Fruit fly (Drosophila melanogaster) whole organism, embryonic: ENCODE data around the gene CG15890.

ENCODE experiments used
- Abd-B ChIP-seq: fragments of 200-800 bp; sonication (Bioruptor generic); optimal IDR thresholded peaks from 2 replicates; lab custom pipeline; 2018; ENCODE audit warnings: missing biosample characterization, mild to moderate bottlenecking, missing genetic modification characterization, moderate library complexity
- Atf-2 ChIP-seq: fragments of 200-800 bp; sonication (Bioruptor generic); optimal IDR thresholded peaks from 2 replicates; lab custom pipeline; 2016; ENCODE audit warnings: missing biosample characterization, missing genetic modification characterization
- CG10543 ChIP-seq: fragments of 200-800 bp; sonication (Bioruptor generic); optimal IDR thresholded peaks from 3 replicates; lab custom pipeline; 2017; ENCODE audit warnings: missing biosample characterization, mild to moderate bottlenecking, missing genetic modification characterization, moderate library complexity
- CG11456 ChIP-seq: fragments of 200-800 bp; sonication (Bioruptor generic); IDR thresholded peaks from 3 replicates; pipeline ENCODE4 v1.3.6; 2022; ENCODE audit warnings: missing biosample characterization, missing genetic modification characterization
- CG11504 ChIP-seq: fragments of 200-800 bp; sonication (Bioruptor generic); optimal IDR thresholded peaks from 3 replicates; lab custom pipeline; 2019; ENCODE audit warnings: missing biosample characterization, mild to moderate bottlenecking, missing genetic modification characterization, moderate library complexity
- CG12219 ChIP-seq: fragments of 200-800 bp; sonication (Bioruptor generic); optimal IDR thresholded peaks from 3 replicates; lab custom pipeline; 2018; ENCODE audit warnings: missing biosample characterization, mild to moderate bottlenecking, missing genetic modification characterization
- CG15696 ChIP-seq: fragments of 200-800 bp; sonication (Bioruptor generic); optimal IDR thresholded peaks from 2 replicates; lab custom pipeline; 2019; ENCODE audit warnings: missing biosample characterization, mild to moderate bottlenecking, missing genetic modification characterization, moderate library complexity
- CG18619 ChIP-seq: fragments of 200-800 bp; sonication (Bioruptor generic); optimal IDR thresholded peaks from 3 replicates; lab custom pipeline; 2017; ENCODE audit warnings: missing biosample characterization, mild to moderate bottlenecking, missing genetic modification characterization
- CG18764 ChIP-seq: fragments of 200-800 bp; sonication (Bioruptor generic); optimal IDR thresholded peaks from 3 replicates; lab custom pipeline; 2016; ENCODE audit warnings: missing biosample characterization, missing genetic modification characterization
- CG2875 ChIP-seq: fragments of 200-800 bp; sonication (Bioruptor generic); optimal IDR thresholded peaks from 2 replicates; lab custom pipeline; 2017; ENCODE audit warnings: missing biosample characterization, mild to moderate bottlenecking, missing genetic modification characterization, missing genetic modification reagents
- CG30403 ChIP-seq: fragments of 200-800 bp; sonication (Bioruptor generic); optimal IDR thresholded peaks from 3 replicates; lab custom pipeline; 2016; ENCODE audit warnings: missing biosample characterization, missing genetic modification characterization
- CG3065 ChIP-seq: fragments of 200-800 bp; sonication (Bioruptor generic); optimal IDR thresholded peaks from 2 replicates; lab custom pipeline; 2016; ENCODE audit warnings: missing biosample characterization, missing genetic modification characterization
- CG34224 ChIP-seq: fragments of 200-800 bp; sonication (Bioruptor generic); IDR thresholded peaks from 3 replicates; pipeline ENCODE4 v1.3.6; 2022; ENCODE audit warnings: missing biosample characterization, missing genetic modification characterization; ENCODE audit not compliant: partially characterized antibody
- CG3838 ChIP-seq: fragments of 200-800 bp; sonication (Bioruptor generic); optimal IDR thresholded peaks from 3 replicates; lab custom pipeline; 2016; ENCODE audit warnings: missing biosample characterization, missing genetic modification characterization
- CG4282 ChIP-seq: fragments of 200-800 bp; sonication (Bioruptor generic); optimal IDR thresholded peaks from 2 replicates; lab custom pipeline; 2016; ENCODE audit warnings: missing biosample characterization, missing genetic modification characterization
- CG4328 ChIP-seq: fragments of 200-800 bp; sonication (Bioruptor generic); optimal IDR thresholded peaks from 3 replicates; lab custom pipeline; 2017; ENCODE audit warnings: missing biosample characterization, missing genetic modification reagents, missing genetic modification characterization
- CG6689 ChIP-seq: fragments of 200-800 bp; sonication (Bioruptor generic); IDR thresholded peaks from 2 replicates; pipeline ENCODE4 v1.3.6; 2022; ENCODE audit warnings: missing biosample characterization, missing genetic modification characterization
- CG6791 ChIP-seq: fragments of 200-800 bp; sonication (Bioruptor generic); IDR thresholded peaks from 3 replicates; pipeline ENCODE4 v1.3.6; 2022; ENCODE audit warnings: missing biosample characterization, missing genetic modification characterization; ENCODE audit not compliant: partially characterized antibody
- CG8924 ChIP-seq: fragments of 200-800 bp; optimal IDR thresholded peaks from 3 replicates; lab custom pipeline; 2019; ENCODE audit warnings: missing biosample characterization, mild to moderate bottlenecking, missing genetic modification characterization, moderate library complexity
- CG9817 ChIP-seq: fragments of 200-800 bp; sonication (Bioruptor generic); optimal IDR thresholded peaks from 2 replicates; lab custom pipeline; 2018; ENCODE audit warnings: missing biosample characterization, mild to moderate bottlenecking, missing genetic modification characterization, moderate library complexity
- Deaf1 ChIP-seq: fragments of 200-800 bp; optimal IDR thresholded peaks from 3 replicates; lab custom pipeline; 2019; ENCODE audit warnings: missing biosample characterization, mild to moderate bottlenecking, missing genetic modification characterization, moderate library complexity
- Elba2 ChIP-seq: fragments of 200-800 bp; sonication (Bioruptor generic); optimal IDR thresholded peaks from 3 replicates; lab custom pipeline; 2016; ENCODE audit warnings: missing biosample characterization, missing genetic modification characterization
- Ets65A ChIP-seq: fragments of 200-800 bp; sonication (Bioruptor generic); peaks from one replicate; lab custom pipeline; 2016; ENCODE audit warnings: missing biosample characterization, missing genetic modification characterization
- Fer2 ChIP-seq: fragments of 200-800 bp; sonication (Bioruptor generic); optimal IDR thresholded peaks from 2 replicates; lab custom pipeline; 2018; ENCODE audit warnings: missing biosample characterization, mild to moderate bottlenecking, missing genetic modification characterization, moderate library complexity
- Fer3 ChIP-seq: fragments of 200-800 bp; sonication (Bioruptor generic); optimal IDR thresholded peaks from 2 replicates; lab custom pipeline; 2018; ENCODE audit warnings: missing biosample characterization, mild to moderate bottlenecking, missing genetic modification characterization, moderate library complexity
- Gug ChIP-seq: fragments of 200-800 bp; sonication (Bioruptor generic); IDR thresholded peaks from 4 replicates; pipeline ENCODE4 v1.3.6; 2022; ENCODE audit warnings: missing biosample characterization, missing genetic modification characterization
- MESR4 ChIP-seq: fragments of 200-800 bp; sonication (Bioruptor generic); optimal IDR thresholded peaks from 2 replicates; lab custom pipeline; 2018; ENCODE audit warnings: missing biosample characterization, mild to moderate bottlenecking, missing genetic modification characterization, moderate library complexity
- NFAT ChIP-seq: fragments of 200-800 bp; sonication (Bioruptor generic); IDR thresholded peaks from 2 replicates; pipeline ENCODE4 v1.3.6; 2022; ENCODE audit warnings: missing biosample characterization, missing genetic modification characterization
- Oaz ChIP-seq: fragments of 200-800 bp; sonication (Bioruptor generic); IDR thresholded peaks from 2 replicates; pipeline ENCODE4 v1.3.6; 2022; ENCODE audit warnings: missing biosample characterization, missing genetic modification characterization
- Oli ChIP-seq: fragments of 200-800 bp; sonication (Bioruptor generic); optimal IDR thresholded peaks from 2 replicates; lab custom pipeline; 2018; ENCODE audit warnings: missing biosample characterization, mild to moderate bottlenecking, missing genetic modification characterization, moderate library complexity
- Rfx ChIP-seq: fragments of 200-800 bp; sonication (Bioruptor generic); IDR thresholded peaks from 2 replicates; pipeline ENCODE4 v1.3.6; 2022; ENCODE audit warnings: missing biosample characterization, missing genetic modification characterization
- Scr ChIP-seq: fragments of 200-800 bp; sonication (Bioruptor generic); IDR thresholded peaks from 2 replicates; pipeline ENCODE4 v1.3.6; 2022; ENCODE audit warnings: missing biosample characterization, missing genetic modification characterization; ENCODE audit not compliant: partially characterized antibody
- Side ChIP-seq: fragments of 200-800 bp; sonication (Bioruptor generic); optimal IDR thresholded peaks from 2 replicates; lab custom pipeline; 2016; ENCODE audit warnings: missing biosample characterization, missing genetic modification characterization
- Taf1 ChIP-seq: fragments of 200-800 bp; sonication (Bioruptor generic); IDR thresholded peaks from 2 replicates; pipeline ENCODE4 v1.3.6; 2022; ENCODE audit warnings: missing biosample characterization, missing genetic modification characterization
- Tbp ChIP-seq: fragments of >200 bp; optimal IDR thresholded peaks from 2 replicates; lab custom pipeline; 2018; ENCODE audit warnings: missing biosample characterization, missing genetic modification characterization
- ara ChIP-seq: fragments of 200-800 bp; sonication (Bioruptor generic); IDR thresholded peaks from 2 replicates; pipeline ENCODE4 v1.3.6; 2022; ENCODE audit warnings: missing biosample characterization, missing genetic modification characterization
- bigmax ChIP-seq: fragments of 200-800 bp; sonication (Bioruptor generic); optimal IDR thresholded peaks from 2 replicates; lab custom pipeline; 2018; ENCODE audit warnings: missing biosample characterization, mild to moderate bottlenecking, missing genetic modification characterization
- chm ChIP-seq: fragments of 200-800 bp; sonication (Bioruptor generic); IDR thresholded peaks from 2 replicates; pipeline ENCODE4 v1.3.6; 2022; ENCODE audit warnings: missing biosample characterization, missing genetic modification characterization
- esg ChIP-seq: fragments of 200-800 bp; sonication (Bioruptor generic); conservative IDR thresholded peaks from 2 replicates; pipeline ENCODE4 v1.3.6; 2022; ENCODE audit warnings: missing biosample characterization, missing genetic modification characterization
- gsb-n ChIP-seq: fragments of 200-800 bp; sonication (Bioruptor generic); optimal IDR thresholded peaks from 3 replicates; lab custom pipeline; 2018; ENCODE audit warnings: missing biosample characterization, mild to moderate bottlenecking, missing genetic modification characterization
- her ChIP-seq: fragments of 200-800 bp; sonication (Bioruptor generic); optimal IDR thresholded peaks from 2 replicates; lab custom pipeline; 2016; ENCODE audit warnings: missing biosample characterization, missing genetic modification characterization
- insv ChIP-seq, 2 experiments: fragments of 200-800 bp; sonication (Bioruptor generic); optimal IDR thresholded peaks; 3 replicates each; lab custom pipeline; 2016 to 2018; ENCODE audit warnings: missing biosample characterization in 2 of 2, missing genetic modification characterization in 2 of 2
- ken ChIP-seq: fragments of 200-800 bp; sonication (Bioruptor generic); IDR thresholded peaks from 3 replicates; pipeline ENCODE4 v1.3.6; 2022; ENCODE audit warnings: missing biosample characterization, missing genetic modification characterization
- lbe ChIP-seq: fragments of 200-800 bp; sonication (Bioruptor generic); optimal IDR thresholded peaks from 2 replicates; lab custom pipeline; 2016; ENCODE audit warnings: missing biosample characterization, mild to moderate bottlenecking, missing genetic modification characterization
- lmd ChIP-seq: fragments of 200-800 bp; sonication (Bioruptor generic); IDR thresholded peaks from 2 replicates; pipeline ENCODE4 v1.3.6; 2022; ENCODE audit warnings: missing biosample characterization, missing genetic modification characterization
- nom ChIP-seq: fragments of 200-800 bp; sonication (Bioruptor generic); optimal IDR thresholded peaks from 2 replicates; lab custom pipeline; 2017; ENCODE audit warnings: missing biosample characterization, missing genetic modification characterization, mild to moderate bottlenecking, moderate library complexity, missing genetic modification reagents
- pho ChIP-seq: fragments of 200-800 bp; sonication (Bioruptor generic); optimal IDR thresholded peaks from 2 replicates; lab custom pipeline; 2016; ENCODE audit warnings: missing biosample characterization, missing genetic modification characterization
- row ChIP-seq: fragments of 200-800 bp; sonication (Bioruptor generic); IDR thresholded peaks from 3 replicates; pipeline ENCODE4 v1.3.6; 2022; ENCODE audit warnings: missing biosample characterization, missing genetic modification characterization
- scrt ChIP-seq: fragments of 200-800 bp; sonication (Bioruptor generic); optimal IDR thresholded peaks from 2 replicates; lab custom pipeline; 2018; ENCODE audit warnings: missing biosample characterization, mild to moderate bottlenecking, missing genetic modification characterization, moderate library complexity
- sisA ChIP-seq: fragments of 200-800 bp; sonication (Bioruptor generic); IDR thresholded peaks from 2 replicates; pipeline ENCODE4 v1.3.6; 2022; ENCODE audit warnings: missing biosample characterization, missing genetic modification characterization
- stc ChIP-seq: fragments of 200-800 bp; sonication (Bioruptor generic); IDR thresholded peaks from 2 replicates; pipeline ENCODE4 v1.3.6; 2022; ENCODE audit warnings: missing biosample characterization, missing genetic modification characterization

CG15890 gene

dm6 chrX:14765737-14766253, at the start of gene CG15890 (continued):
- peak; percentile 18 for TF ChIP-seq Fer3 (tag; lab: Kevin White, UChicago)
- TF ChIP-seq gsb-n (tag; lab: Kevin White, UChicago): peak; percentile 54
- TF ChIP-seq bigmax (GFP tag; lab: Kevin White, UChicago): no peak
- TF ChIP-seq Oaz (GFP tag; lab: Robert Waterston, UW): no peak
- TF ChIP-seq Atf-2 (GFP tag; lab: Kevin White, UChicago): peak; percentile 38
- TF ChIP-seq Elba2 (GFP tag; lab: Kevin White, UChicago): no peak
- TF ChIP-seq insv (GFP tag; optimal IDR thresholded peaks at IDR 0.05; lab: Kevin White, UChicago): no peak
- no peak for TF ChIP-seq CG3838 (GFP tag; lab: Kevin White, UChicago)
- peak; percentile 75 for TF ChIP-seq CG8924 (tag; lab: Kevin White, UChicago)
- TF ChIP-seq CG9817 (tag; lab: Kevin White, UChicago): peak; percentile 12
- TF ChIP-seq her (GFP tag; lab: Kevin White, UChicago): no peak
- no peak for TF ChIP-seq CG34224 (GFP tag; lab: Robert Waterston, UW)
- no peak for TF ChIP-seq Side
- TF ChIP-seq nom (GFP tag; lab: Kevin White, UChicago): no peak
- peak; percentile 76 for TF ChIP-seq Deaf1 (tag; lab: Kevin White, UChicago)
- TF ChIP-seq sisA (GFP tag; lab: Robert Waterston, UW): 0 out of 2 replicates have a peak, but pooled peaks have one; percentile 31
- no peak for TF ChIP-seq MESR4 (GFP tag; lab: Kevin White, UChicago)
- TF ChIP-seq Scr (GFP tag; lab: Robert Waterston, UW): no peak
- TF ChIP-seq lbe (GFP tag; lab: Kevin White, UChicago): no peak
- 0 out of 2 replicates have a peak, but pooled peaks have one; percentile 34 for TF ChIP-seq NFAT (GFP tag; lab: Robert Waterston, UW)
- peak; percentile 84 for TF ChIP-seq CG11504 (tag; lab: Kevin White, UChicago)
- no peak for TF ChIP-seq CG15696 (tag; lab: Kevin White, UChicago)
- TF ChIP-seq Tbp (GFP tag; lab: Kevin White, UChicago): no peak
- TF ChIP-seq CG11456 (GFP tag; lab: Robert Waterston, UW): no peak
- no peak for TF ChIP-seq ara (GFP tag; lab: Robert Waterston, UW)
- 0 out of 2 replicates have a peak, but pooled peaks have one; percentile 11 for TF ChIP-seq stc (GFP tag; lab: Robert Waterston, UW)
- TF ChIP-seq lmd: peak; percentile 65
- no peak for TF ChIP-seq CG3065
- no peak for TF ChIP-seq chm (GFP tag; lab: Robert Waterston, UW)
- TF ChIP-seq CG6791 (GFP tag; lab: Robert Waterston, UW): no peak
- peak; percentile 70 for TF ChIP-seq CG18619 (GFP tag; lab: Kevin White, UChicago)
- peak; percentile 75 for TF ChIP-seq CG30403 (GFP tag; lab: Kevin White, UChicago)
- peak; percentile 23 for TF ChIP-seq CG2875
- no peak for TF ChIP-seq Rfx (GFP tag; lab: Robert Waterston, UW)
- no peak for TF ChIP-seq CG18764 (GFP tag; lab: Kevin White, UChicago)
- no peak for TF ChIP-seq ken
- TF ChIP-seq row (GFP tag; lab: Robert Waterston, UW): peak; percentile 66
- peak; percentile 72 for TF ChIP-seq Ets65A (GFP tag; lab: Kevin White, UChicago)
- TF ChIP-seq Abd-B (GFP tag; lab: Kevin White, UChicago): peak; percentile 71
- no peak for TF ChIP-seq CG4328 (GFP tag; lab: Kevin White, UChicago)
- peak; percentile 79 for TF ChIP-seq Oli (tag; lab: Kevin White, UChicago)
- TF ChIP-seq CG12219 (GFP tag; lab: Kevin White, UChicago): peak; percentile 34
- peak; percentile 4 for TF ChIP-seq CG4282 (GFP tag; lab: Kevin White, UChicago)
- no peak for TF ChIP-seq Fer2 (tag; lab: Kevin White, UChicago)
- TF ChIP-seq CG6689: 0 out of 2 replicates have a peak, but pooled peaks have one; percentile 54
- 0 out of 2 replicates have a peak, but pooled peaks have one; percentile 18 for TF ChIP-seq esg
- TF ChIP-seq scrt (GFP tag; lab: Kevin White, UChicago): peak; percentile 2
- TF ChIP-seq pho (GFP tag; lab: Kevin White, UChicago): peak; percentile 6
- TF ChIP-seq Taf1 (GFP tag; lab: Robert Waterston, UW): no peak
- no peak for TF ChIP-seq Gug
- TF ChIP-seq CG10543 (GFP tag; lab: Kevin White, UChicago): peak; percentile 26
